Fruit fly (Drosophila melanogaster) whole organism, embryonic: ENCODE data around the gene Jhbp13.

Source experiments
- Antp ChIP-seq: fragments of 200-800 bp; sonication (Bioruptor generic); optimal IDR thresholded peaks from 3 replicates; lab custom pipeline; 2016; ENCODE audit warnings: missing biosample characterization, missing genetic modification characterization
- CG10209 ChIP-seq: fragments of 200-800 bp; sonication (Bioruptor generic); optimal IDR thresholded peaks from 3 replicates; lab custom pipeline; 2017; ENCODE audit warnings: missing biosample characterization, mild to moderate bottlenecking, missing genetic modification characterization, missing genetic modification reagents
- CG11093 ChIP-seq: fragments of 200-800 bp; sonication (Bioruptor generic); IDR thresholded peaks from 3 replicates; pipeline ENCODE4 v1.3.6; 2022; ENCODE audit warnings: missing biosample characterization, missing genetic modification characterization
- CG11695 ChIP-seq: fragments of 200-800 bp; sonication (Bioruptor generic); IDR thresholded peaks from 3 replicates; pipeline ENCODE4 v1.3.6; 2022; ENCODE audit warnings: missing biosample characterization, missing genetic modification characterization
- CG12155 ChIP-seq: fragments of 200-800 bp; sonication (Bioruptor generic); optimal IDR thresholded peaks from 3 replicates; lab custom pipeline; 2016; ENCODE audit warnings: missing biosample characterization, missing genetic modification characterization
- CG14710 ChIP-seq: fragments of 200-800 bp; sonication (Bioruptor generic); optimal IDR thresholded peaks from 3 replicates; lab custom pipeline; 2019; ENCODE audit warnings: missing biosample characterization, mild to moderate bottlenecking, missing genetic modification characterization, moderate library complexity
- CG1529 ChIP-seq: fragments of 200-800 bp; sonication (Bioruptor generic); optimal IDR thresholded peaks from 3 replicates; lab custom pipeline; 2018; ENCODE audit warnings: missing biosample characterization, missing genetic modification characterization
- CG17359 ChIP-seq: fragments of 200-800 bp; sonication (Bioruptor generic); optimal IDR thresholded peaks from 3 replicates; lab custom pipeline; 2018; ENCODE audit warnings: missing biosample characterization, mild to moderate bottlenecking, missing genetic modification characterization, moderate library complexity
- CG17385 ChIP-seq: fragments of 200-800 bp; sonication (Bioruptor generic); optimal IDR thresholded peaks from 3 replicates; lab custom pipeline; 2018; ENCODE audit warnings: missing biosample characterization, mild to moderate bottlenecking, missing genetic modification characterization
- CG18011 ChIP-seq: fragments of 200-800 bp; sonication (Bioruptor generic); optimal IDR thresholded peaks from 2 replicates; lab custom pipeline; 2017; ENCODE audit warnings: missing biosample characterization, missing genetic modification characterization, mild to moderate bottlenecking, moderate library complexity, missing genotype
- CG2678 ChIP-seq: fragments of 200-800 bp; sonication (Bioruptor generic); optimal IDR thresholded peaks from 3 replicates; lab custom pipeline; 2019; ENCODE audit warnings: missing biosample characterization, mild to moderate bottlenecking, missing genetic modification characterization, moderate library complexity
- CG30431 ChIP-seq: fragments of 200-800 bp; sonication (Bioruptor generic); optimal IDR thresholded peaks from 2 replicates; lab custom pipeline; 2017; ENCODE audit warnings: missing biosample characterization, missing genetic modification characterization
- CG31224 ChIP-seq: fragments of 200-800 bp; sonication (Bioruptor generic); IDR thresholded peaks from 2 replicates; pipeline ENCODE4 v1.3.6; 2022; ENCODE audit warnings: missing biosample characterization, missing genetic modification characterization
- CG3163 ChIP-seq: fragments of 200-800 bp; sonication (Bioruptor generic); optimal IDR thresholded peaks from 3 replicates; lab custom pipeline; 2016; ENCODE audit warnings: missing biosample characterization, missing genetic modification characterization
- CG5953 ChIP-seq: fragments of 200-800 bp; sonication (Bioruptor generic); IDR thresholded peaks from 2 replicates; pipeline ENCODE4 v1.3.6; 2022; ENCODE audit warnings: missing biosample characterization, missing genetic modification characterization
- CG6254 ChIP-seq: fragments of 200-800 bp; sonication (Bioruptor generic); optimal IDR thresholded peaks from 3 replicates; lab custom pipeline; 2017; ENCODE audit warnings: mild to moderate bottlenecking, missing biosample characterization, missing genetic modification reagents, missing genetic modification characterization
- CG6689 ChIP-seq: fragments of 200-800 bp; sonication (Bioruptor generic); IDR thresholded peaks from 2 replicates; pipeline ENCODE4 v1.3.6; 2022; ENCODE audit warnings: missing biosample characterization, missing genetic modification characterization
- CG7372 ChIP-seq: fragments of 200-800 bp; sonication (Bioruptor generic); IDR thresholded peaks from 2 replicates; pipeline ENCODE4 v1.3.6; 2022; ENCODE audit warnings: missing biosample characterization, missing genetic modification characterization
- CG7745 ChIP-seq: fragments of 200-800 bp; sonication (Bioruptor generic); optimal IDR thresholded peaks from 2 replicates; lab custom pipeline; 2018; ENCODE audit warnings: missing biosample characterization, mild to moderate bottlenecking, missing genetic modification characterization, moderate library complexity
- Dad ChIP-seq: fragments of 200-800 bp; sonication (Bioruptor generic); optimal IDR thresholded peaks from 3 replicates; lab custom pipeline; 2016; ENCODE audit warnings: missing biosample characterization, missing genetic modification characterization
- Deaf1 ChIP-seq: fragments of 200-800 bp; optimal IDR thresholded peaks from 3 replicates; lab custom pipeline; 2019; ENCODE audit warnings: missing biosample characterization, mild to moderate bottlenecking, missing genetic modification characterization, moderate library complexity
- Dip2 ChIP-seq: fragments of 200-800 bp; sonication (Bioruptor generic); IDR thresholded peaks from 2 replicates; pipeline ENCODE4 v1.3.6; 2022; ENCODE audit warnings: missing biosample characterization, missing genetic modification characterization
- Hmr ChIP-seq: fragments of 200-800 bp; sonication (Bioruptor generic); optimal IDR thresholded peaks from 3 replicates; lab custom pipeline; 2017; ENCODE audit warnings: mild to moderate bottlenecking, missing biosample characterization, missing genetic modification reagents, missing genetic modification characterization
- Neu2 ChIP-seq: fragments of 200-800 bp; sonication (Bioruptor generic); optimal IDR thresholded peaks from 3 replicates; lab custom pipeline; 2016; ENCODE audit warnings: missing biosample characterization, missing genetic modification characterization, borderline replicate concordance
- Nf-YC ChIP-seq: fragments of 200-800 bp; optimal IDR thresholded peaks from 3 replicates; lab custom pipeline; 2019; ENCODE audit warnings: missing biosample characterization, mild to moderate bottlenecking, missing genetic modification characterization, moderate library complexity
- Ravus ChIP-seq: fragments of 200-800 bp; sonication (Bioruptor generic); IDR thresholded peaks from 2 replicates; pipeline ENCODE4 v1.3.6; 2022; ENCODE audit warnings: missing biosample characterization, missing genetic modification characterization
- Six4 ChIP-seq: fragments of 200-800 bp; sonication (Bioruptor generic); optimal IDR thresholded peaks from 2 replicates; lab custom pipeline; 2016; ENCODE audit warnings: missing biosample characterization, missing genetic modification characterization
- Sox100B ChIP-seq: fragments of 200-800 bp; sonication (Bioruptor generic); optimal IDR thresholded peaks from 3 replicates; lab custom pipeline; 2018; ENCODE audit warnings: missing biosample characterization, mild to moderate bottlenecking, missing genetic modification characterization
- Usf ChIP-seq: fragments of 200-800 bp; sonication (Bioruptor generic); optimal IDR thresholded peaks from 2 replicates; lab custom pipeline; 2017; ENCODE audit warnings: missing genotype, missing biosample characterization, missing genetic modification characterization
- ap ChIP-seq: fragments of 200-800 bp; sonication (Bioruptor generic); IDR thresholded peaks from 2 replicates; pipeline ENCODE4 v1.3.6; 2022; ENCODE audit warnings: missing biosample characterization, missing genetic modification characterization
- bab2 ChIP-seq: fragments of 200-800 bp; sonication (Bioruptor generic); optimal IDR thresholded peaks from 2 replicates; lab custom pipeline; 2016; ENCODE audit warnings: missing biosample characterization, missing genetic modification characterization
- bowl ChIP-seq: fragments of 200-800 bp; sonication (Bioruptor generic); IDR thresholded peaks from 2 replicates; pipeline ENCODE4 v1.3.6; 2022; ENCODE audit warnings: missing biosample characterization, missing genetic modification characterization
- corto ChIP-seq: fragments of 200-800 bp; sonication (Bioruptor generic); optimal IDR thresholded peaks from 2 replicates; lab custom pipeline; 2016; ENCODE audit warnings: missing biosample characterization, mild to moderate bottlenecking, missing genetic modification characterization, moderate library complexity
- crp ChIP-seq, 2 experiments: fragments of 200-800 bp; sonication (Bioruptor generic); optimal IDR thresholded peaks; 2 replicates in 1 of 2; 3 replicates in 1 of 2; lab custom pipeline; 2017; ENCODE audit warnings: missing biosample characterization in 2 of 2, missing genetic modification characterization in 2 of 2, mild to moderate bottlenecking in 1 of 2, moderate library complexity in 1 of 2
- disco-r ChIP-seq: fragments of 200-800 bp; sonication (Bioruptor generic); optimal IDR thresholded peaks from 2 replicates; lab custom pipeline; 2016; ENCODE audit warnings: missing biosample characterization, missing genetic modification characterization
- ems ChIP-seq: fragments of 200-800 bp; sonication (Bioruptor generic); optimal IDR thresholded peaks from 3 replicates; lab custom pipeline; 2016; ENCODE audit warnings: missing biosample characterization, missing genetic modification characterization
- fd3F ChIP-seq: fragments of 200-800 bp; sonication (Bioruptor generic); optimal IDR thresholded peaks from 2 replicates; lab custom pipeline; 2018; ENCODE audit warnings: missing biosample characterization, mild to moderate bottlenecking, missing genetic modification characterization, moderate library complexity
- fd64A ChIP-seq: fragments of 200-800 bp; sonication (Bioruptor generic); optimal IDR thresholded peaks from 3 replicates; lab custom pipeline; 2018; ENCODE audit warnings: missing biosample characterization, mild to moderate bottlenecking, missing genetic modification characterization
- h ChIP-seq: fragments of >200 bp; optimal IDR thresholded peaks from 2 replicates; lab custom pipeline; 2017
- hbn ChIP-seq: fragments of 200-800 bp; sonication (Bioruptor generic); IDR thresholded peaks from 2 replicates; pipeline ENCODE4 v1.3.6; 2022; ENCODE audit warnings: missing biosample characterization, missing genetic modification characterization; ENCODE audit not compliant: partially characterized antibody
- hkb ChIP-seq, 2 experiments: fragments of 200-800 bp in 1 of 2; fragments of >200 bp in 1 of 2; sonication (Bioruptor generic) in 1 of 2; IDR thresholded peaks in 1 of 2; optimal IDR thresholded peaks in 1 of 2; 2 replicates each; pipeline versions ENCODE4 v1.3.6 to Lab custom; 2017 to 2022; ENCODE audit warnings: missing biosample characterization in 1 of 2, missing genetic modification characterization in 1 of 2
- jumu ChIP-seq: fragments of 200-800 bp; sonication (Bioruptor generic); optimal IDR thresholded peaks from 3 replicates; lab custom pipeline; 2016; ENCODE audit warnings: missing biosample characterization, missing genetic modification characterization
- kni ChIP-seq: fragments of 200-800 bp; sonication (Bioruptor generic); optimal IDR thresholded peaks from 3 replicates; lab custom pipeline; 2017; ENCODE audit warnings: mild to moderate bottlenecking, missing biosample characterization, missing genetic modification reagents, missing genetic modification characterization
- lmd ChIP-seq: fragments of 200-800 bp; sonication (Bioruptor generic); IDR thresholded peaks from 2 replicates; pipeline ENCODE4 v1.3.6; 2022; ENCODE audit warnings: missing biosample characterization, missing genetic modification characterization
- lola ChIP-seq, 3 experiments: fragments of >200 bp in 2 of 3; fragments of 200-800 bp in 1 of 3; sonication (Bioruptor generic) in 1 of 3; optimal IDR thresholded peaks; 2 replicates each; lab custom pipeline; 2017 to 2019; ENCODE audit warnings: missing biosample characterization in 3 of 3, missing genetic modification characterization in 3 of 3, mild to moderate bottlenecking in 1 of 3, moderate library complexity in 1 of 3
- pb ChIP-seq: fragments of 200-800 bp; sonication (Bioruptor generic); optimal IDR thresholded peaks from 3 replicates; lab custom pipeline; 2016; ENCODE audit warnings: missing biosample characterization, missing genetic modification characterization
- pros ChIP-seq: fragments of 200-800 bp; sonication (Bioruptor generic); optimal IDR thresholded peaks from 3 replicates; lab custom pipeline; 2019; ENCODE audit warnings: missing biosample characterization, mild to moderate bottlenecking, missing genetic modification characterization, moderate library complexity
- ranshi ChIP-seq: fragments of 200-800 bp; sonication (Bioruptor generic); IDR thresholded peaks from 2 replicates; pipeline ENCODE4 v1.3.6; 2022; ENCODE audit warnings: missing biosample characterization, missing genetic modification characterization
- sens ChIP-seq: fragments of 200-800 bp; sonication (Bioruptor generic); peaks from one replicate; lab custom pipeline; 2016; ENCODE audit warnings: missing biosample characterization, missing genetic modification characterization
- vfl ChIP-seq: fragments of 200-800 bp; sonication (Bioruptor generic); optimal IDR thresholded peaks from 2 replicates; lab custom pipeline; 2016; ENCODE audit warnings: missing biosample characterization, missing genetic modification characterization
- yki ChIP-seq: fragments of >200 bp; optimal IDR thresholded peaks from 3 replicates; lab custom pipeline; 2018

The Jhbp13 gene

DNA sequence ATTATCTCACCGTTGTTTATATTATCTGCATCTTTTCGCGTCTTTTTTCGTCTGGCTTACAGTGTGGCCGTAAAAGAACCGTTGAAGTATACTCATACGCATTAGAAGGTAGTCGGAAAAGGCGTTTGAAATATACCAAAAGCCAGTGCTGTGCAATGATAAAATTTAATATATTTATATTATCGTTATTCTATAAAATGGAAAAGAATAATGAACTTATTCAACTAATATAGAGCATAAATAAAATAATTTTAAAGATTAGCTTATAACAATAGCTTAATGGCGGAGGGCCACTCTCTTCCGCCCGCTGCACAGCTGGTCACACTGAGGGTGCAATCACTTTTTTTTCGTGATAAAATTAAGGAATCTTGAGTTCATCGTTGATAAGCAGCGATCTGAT lies 47.9 kb upstream of the Jhbp13 start, which contains the start of the genes CG16974 and Edem2 (continued):
- TF ChIP-seq Ravus (GFP tag; lab: Robert Waterston, UW): peak; percentile 13; the same call in 1 of the 2 replicates
- TF ChIP-seq kni (GFP tag; lab: Kevin White, UChicago): no peak
- peak; percentile 84 for TF ChIP-seq CG12155 (GFP tag; lab: Kevin White, UChicago)
- no peak for TF ChIP-seq Sox100B
- no peak for TF ChIP-seq pb (GFP tag; lab: Kevin White, UChicago)
- TF ChIP-seq ap (GFP tag; lab: Robert Waterston, UW): peak; percentile 63
- TF ChIP-seq CG10209 (GFP tag; lab: Kevin White, UChicago): no peak
- no peak for TF ChIP-seq CG17385 (GFP tag; lab: Kevin White, UChicago)
- TF ChIP-seq CG11695: peak; percentile 73
- TF ChIP-seq lola (GFP tag; optimal IDR thresholded peaks at IDR 0.05; lab: Kevin White, UChicago): peak in 1 of 3 experiments; percentile 66
- TF ChIP-seq CG7372 (GFP tag; lab: Robert Waterston, UW): peak; percentile 44; the same call in 1 of the 2 replicates
- TF ChIP-seq CG14710 (tag; lab: Kevin White, UChicago): peak; percentile 90
- no peak for TF ChIP-seq bowl (GFP tag; lab: Robert Waterston, UW)
- peak; percentile 3 for TF ChIP-seq Usf (GFP tag; lab: Kevin White, UChicago)
- no peak for TF ChIP-seq hbn (GFP tag; lab: Robert Waterston, UW)
- TF ChIP-seq bab2 (GFP tag; lab: Kevin White, UChicago): peak; percentile 44
- no peak for TF ChIP-seq disco-r (GFP tag; lab: Kevin White, UChicago)
- TF ChIP-seq lmd (GFP tag; lab: Robert Waterston, UW): peak; percentile 74
- no peak for TF ChIP-seq sens (GFP tag; lab: Kevin White, UChicago)
- peak; percentile 4 for TF ChIP-seq CG30431
- no peak for TF ChIP-seq Deaf1
- no peak for TF ChIP-seq CG6254
- TF ChIP-seq CG17359 (tag; lab: Kevin White, UChicago): peak; percentile 70
- peak; percentile 54 for TF ChIP-seq ems (GFP tag; lab: Kevin White, UChicago)
- peak; percentile 64 for TF ChIP-seq Six4 (GFP tag; lab: Kevin White, UChicago)
- TF ChIP-seq CG11093: peak; percentile 65; the same call in 2 of the 3 replicates
- TF ChIP-seq Hmr (GFP tag; lab: Kevin White, UChicago): no peak
- peak; percentile 61 for TF ChIP-seq CG18011
- peak; percentile 74 for TF ChIP-seq Nf-YC (tag; lab: Kevin White, UChicago)
- TF ChIP-seq fd3F (GFP tag; lab: Kevin White, UChicago): peak; percentile 30
- no peak for TF ChIP-seq fd64A
- TF ChIP-seq CG5953 (GFP tag; lab: Robert Waterston, UW): peak; percentile 42; the same call in 1 of the 2 replicates
- TF ChIP-seq hkb (optimal IDR thresholded peaks at IDR 0.05; lab: Kevin White, UChicago): no peak
- TF ChIP-seq hkb (GFP tag; IDR thresholded peaks at IDR 0.05; lab: Robert Waterston, UW): peak; percentile 69
- no peak for TF ChIP-seq CG3163 (GFP tag; lab: Kevin White, UChicago)
- peak; percentile 3 for TF ChIP-seq jumu (GFP tag; lab: Kevin White, UChicago)
- peak in 1 of 2 experiments; percentile 73 for TF ChIP-seq crp (GFP tag; optimal IDR thresholded peaks at IDR 0.05; lab: Kevin White, UChicago)
- peak; percentile 72 for TF ChIP-seq CG31224 (GFP tag; lab: Robert Waterston, UW)
- no peak for TF ChIP-seq Antp (GFP tag; lab: Kevin White, UChicago)
- no peak for TF ChIP-seq CG1529
- no peak for TF ChIP-seq Neu2 (GFP tag; lab: Kevin White, UChicago)
- TF ChIP-seq yki (lab: Kevin White, UChicago): no peak
- TF ChIP-seq CG7745 (tag; lab: Kevin White, UChicago): no peak
- TF ChIP-seq corto (GFP tag; lab: Kevin White, UChicago): peak; percentile 70
- TF ChIP-seq ranshi (GFP tag; lab: Robert Waterston, UW): peak; percentile 73; the same call in 1 of the 2 replicates
- TF ChIP-seq CG6689: peak; percentile 79
- TF ChIP-seq Dip2 (GFP tag; lab: Robert Waterston, UW): no peak
- TF ChIP-seq vfl (GFP tag; lab: Kevin White, UChicago): peak; percentile 70
- TF ChIP-seq CG2678 (tag; lab: Kevin White, UChicago): no peak
- no peak for TF ChIP-seq pros (GFP tag; lab: Kevin White, UChicago)
- no peak for TF ChIP-seq h (lab: Kevin White, UChicago)
- no peak for TF ChIP-seq Dad (GFP tag; lab: Kevin White, UChicago)
